Worm (Caenorhabditis elegans) whole organism, L1 larva: Measurements from ENCODE around the gene T28D6.5.

ENCODE experiments used
- C04F5.9 ChIP-seq: sonication (generic microtip); optimal IDR thresholded peaks from 2 replicates; lab custom pipeline; 2016; ENCODE audit warnings: missing genetic modification characterization, missing compliant biosample characterization
- C16A3.4 ChIP-seq: fragments of 150-350 bp; optimal IDR thresholded peaks from 2 replicates; lab custom pipeline; 2014; ENCODE audit warnings: missing biosample characterization, missing genetic modification characterization
- aha-1 ChIP-seq: fragments of 150-350 bp; optimal IDR thresholded peaks from 2 replicates; lab custom pipeline; 2014; ENCODE audit warnings: missing biosample characterization, missing genetic modification characterization
- alr-1 ChIP-seq: fragments of 200-800 bp; sonication (Bioruptor generic); optimal IDR thresholded peaks from 2 replicates; lab custom pipeline; 2018; ENCODE audit warnings: borderline replicate concordance, mild to moderate bottlenecking, missing genetic modification characterization, missing compliant biosample characterization
- blmp-1 ChIP-seq: fragments of 150-350 bp; optimal IDR thresholded peaks from 2 replicates; lab custom pipeline; 2014; ENCODE audit warnings: missing biosample characterization, missing genetic modification characterization
- ceh-8 ChIP-seq: fragments of 200-800 bp; sonication (Bioruptor generic); optimal IDR thresholded peaks from 2 replicates; lab custom pipeline; 2018; ENCODE audit warnings: mild to moderate bottlenecking, missing genetic modification characterization, moderate library complexity, missing compliant biosample characterization
- ceh-88 ChIP-seq: fragments of 200-800 bp; sonication (Bioruptor generic); IDR thresholded peaks from 2 replicates; pipeline ENCODE4 v1.3.6; 2022; ENCODE audit warnings: missing genetic modification characterization, missing compliant biosample characterization
- ces-1 ChIP-seq: fragments of 150-350 bp; optimal IDR thresholded peaks from 2 replicates; lab custom pipeline; 2014; ENCODE audit warnings: missing biosample characterization, missing genetic modification reagents, missing genetic modification characterization
- dsc-1 ChIP-seq: sonication (generic microtip); optimal IDR thresholded peaks from 2 replicates; lab custom pipeline; 2016; ENCODE audit warnings: mild to moderate bottlenecking, missing genetic modification characterization, missing compliant biosample characterization
- efl-1 ChIP-seq, 4 experiments: fragments of 150-350 bp; optimal IDR thresholded peaks in 3 of 4; peaks in 1 of 4; 1 replicate in 1 of 4; 2 replicates in 3 of 4; lab custom pipeline; 2014; ENCODE audit warnings: missing biosample characterization in 2 of 4, missing genetic modification characterization in 2 of 4, missing genetic modification reagents in 2 of 4
- efl-3 ChIP-seq: fragments of 200-800 bp; sonication (Bioruptor generic); optimal IDR thresholded peaks from 2 replicates; lab custom pipeline; 2018; ENCODE audit warnings: mild to moderate bottlenecking, missing genetic modification characterization, missing compliant biosample characterization
- egl-27 ChIP-seq, 2 experiments: fragments of 150-350 bp in 1 of 2; sonication (generic microtip); optimal IDR thresholded peaks; 3 replicates each; lab custom pipeline; 2017 to 2018; ENCODE audit warnings: missing biosample characterization in 2 of 2, missing genetic modification characterization in 2 of 2, missing genetic modification reagents in 2 of 2
- elt-2 ChIP-seq: sonication (generic microtip); optimal IDR thresholded peaks from 2 replicates; lab custom pipeline; 2016; ENCODE audit warnings: missing genetic modification characterization, mild to moderate bottlenecking, inconsistent platforms, missing compliant biosample characterization, missing genetic modification reagents
- elt-3 ChIP-seq, 6 experiments: fragments of 150-350 bp in 1 of 6; sonication (generic microtip); optimal IDR thresholded peaks; 2 replicates each; lab custom pipeline; 2017 to 2018; ENCODE audit warnings: missing biosample characterization in 6 of 6, missing genetic modification characterization in 6 of 6, inconsistent platforms in 1 of 6
- fkh-10 ChIP-seq: sonication (generic microtip); optimal IDR thresholded peaks from 2 replicates; lab custom pipeline; 2017; ENCODE audit warnings: missing biosample characterization, missing genetic modification reagents, missing genetic modification characterization
- fkh-4 ChIP-seq: sonication (generic microtip); optimal IDR thresholded peaks from 2 replicates; lab custom pipeline; 2016; ENCODE audit warnings: missing compliant biosample characterization, missing genetic modification characterization, borderline replicate concordance
- fkh-8 ChIP-seq: sonication (generic microtip); optimal IDR thresholded peaks from 2 replicates; lab custom pipeline; 2016; ENCODE audit warnings: mild to moderate bottlenecking, missing genetic modification characterization, missing compliant biosample characterization
- grh-1 ChIP-seq: fragments of 200-800 bp; sonication (Bioruptor generic); IDR thresholded peaks from 2 replicates; pipeline ENCODE4 v1.3.6; 2022; ENCODE audit warnings: missing genetic modification reagents, missing genetic modification characterization, missing compliant biosample characterization
- hlh-17 ChIP-seq: fragments of 200-800 bp; sonication (Bioruptor generic); optimal IDR thresholded peaks from 2 replicates; lab custom pipeline; 2018; ENCODE audit warnings: missing genetic modification characterization, mild to moderate bottlenecking, missing compliant biosample characterization, moderate library complexity, borderline replicate concordance
- hlh-4 ChIP-seq: sonication (generic microtip); optimal IDR thresholded peaks from 2 replicates; lab custom pipeline; 2016; ENCODE audit warnings: mild to moderate bottlenecking, missing genetic modification characterization, missing compliant biosample characterization
- hpl-2 ChIP-seq: fragments of 150-350 bp; optimal IDR thresholded peaks from 2 replicates; lab custom pipeline; 2014; ENCODE audit warnings: missing biosample characterization, missing genetic modification reagents, missing genetic modification characterization
- isw-1 ChIP-seq: fragments of 200-800 bp; sonication (Bioruptor generic); IDR thresholded peaks from 2 replicates; pipeline ENCODE4 v1.3.6; 2022; ENCODE audit warnings: missing genetic modification characterization, missing compliant biosample characterization
- lin-13 ChIP-seq: fragments of 150-350 bp; optimal IDR thresholded peaks from 2 replicates; lab custom pipeline; 2014; ENCODE audit warnings: missing biosample characterization, missing genetic modification reagents, missing genetic modification characterization
- lin-15B ChIP-seq: fragments of 150-350 bp; sonication (generic microtip); optimal IDR thresholded peaks from 3 replicates; lab custom pipeline; 2014; ENCODE audit warnings: missing biosample characterization, missing genetic modification characterization
- lin-35 ChIP-seq, 2 experiments: fragments of 150-350 bp; optimal IDR thresholded peaks; 2 replicates each; lab custom pipeline; 2014; ENCODE audit warnings: missing biosample characterization in 2 of 2, missing genetic modification characterization in 2 of 2, missing genetic modification reagents in 2 of 2
- lsy-2 ChIP-seq, 2 experiments: fragments of 150-350 bp; optimal IDR thresholded peaks; 2 replicates each; lab custom pipeline; 2014; ENCODE audit warnings: missing biosample characterization in 2 of 2, missing genetic modification characterization in 2 of 2
- mab-9 ChIP-seq: fragments of 200-800 bp; sonication (Bioruptor generic); IDR thresholded peaks from 2 replicates; pipeline ENCODE4 v1.3.6; 2022; ENCODE audit warnings: missing genetic modification reagents, missing genetic modification characterization, missing compliant biosample characterization
- mdl-1 ChIP-seq, 2 experiments: fragments of 150-350 bp; optimal IDR thresholded peaks; 2 replicates each; lab custom pipeline; 2014 to 2017; ENCODE audit warnings: missing biosample characterization in 2 of 2, missing genetic modification characterization in 2 of 2, inconsistent platforms in 1 of 2
- mep-1 ChIP-seq: fragments of 150-350 bp; optimal IDR thresholded peaks from 2 replicates; lab custom pipeline; 2014; ENCODE audit warnings: missing biosample characterization, missing genetic modification characterization
- nhr-11 ChIP-seq: fragments of 150-350 bp; optimal IDR thresholded peaks from 2 replicates; lab custom pipeline; 2014; ENCODE audit warnings: missing biosample characterization, missing genetic modification characterization
- nhr-20 ChIP-seq: sonication (generic microtip); optimal IDR thresholded peaks from 2 replicates; lab custom pipeline; 2016; ENCODE audit warnings: mild to moderate bottlenecking, missing genetic modification characterization, missing compliant biosample characterization
- nhr-237 ChIP-seq: fragments of 150-350 bp; optimal IDR thresholded peaks from 2 replicates; lab custom pipeline; 2014; ENCODE audit warnings: missing biosample characterization, missing genetic modification characterization
- nhr-28 ChIP-seq: fragments of 150-350 bp; optimal IDR thresholded peaks from 2 replicates; lab custom pipeline; 2014; ENCODE audit warnings: missing biosample characterization, missing genetic modification characterization
- nhr-47 ChIP-seq: sonication (generic microtip); optimal IDR thresholded peaks from 2 replicates; lab custom pipeline; 2016; ENCODE audit warnings: mild to moderate bottlenecking, missing genetic modification characterization, moderate library complexity, missing compliant biosample characterization
- nhr-76 ChIP-seq: sonication (generic microtip); optimal IDR thresholded peaks from 2 replicates; lab custom pipeline; 2017; ENCODE audit warnings: missing biosample characterization, missing genetic modification characterization
- nhr-85 ChIP-seq: sonication (generic microtip); peaks from one replicate; lab custom pipeline; 2016; ENCODE audit warnings: missing genetic modification characterization, inconsistent platforms, missing compliant biosample characterization
- pax-3 ChIP-seq: fragments of 200-800 bp; sonication (Bioruptor generic); optimal IDR thresholded peaks from 2 replicates; lab custom pipeline; 2018; ENCODE audit warnings: mild to moderate bottlenecking, missing genetic modification characterization, moderate library complexity, missing compliant biosample characterization
- skn-1 ChIP-seq: fragments of 150-350 bp; optimal IDR thresholded peaks from 2 replicates; lab custom pipeline; 2014; ENCODE audit warnings: missing biosample characterization, missing genetic modification characterization
- snpc-4 ChIP-seq: fragments of 150-350 bp; optimal IDR thresholded peaks from 2 replicates; lab custom pipeline; 2014; ENCODE audit warnings: missing biosample characterization, missing genetic modification characterization
- sox-4 ChIP-seq: sonication (generic microtip); optimal IDR thresholded peaks from 2 replicates; lab custom pipeline; 2016; ENCODE audit warnings: missing genetic modification characterization, missing compliant biosample characterization
- sptf-1 ChIP-seq: fragments of 150-350 bp; optimal IDR thresholded peaks from 2 replicates; lab custom pipeline; 2014; ENCODE audit warnings: missing biosample characterization, missing genetic modification characterization
- swsn-7 ChIP-seq: sonication (generic microtip); optimal IDR thresholded peaks from 2 replicates; lab custom pipeline; 2016; ENCODE audit warnings: missing genetic modification characterization, missing compliant biosample characterization
- tbx-2 ChIP-seq: sonication (generic microtip); optimal IDR thresholded peaks from 2 replicates; lab custom pipeline; 2016; ENCODE audit warnings: missing genetic modification characterization, missing compliant biosample characterization
- unc-98 ChIP-seq: fragments of 200-800 bp; sonication (Bioruptor generic); IDR thresholded peaks from 2 replicates; pipeline ENCODE4 v1.3.6; 2022; ENCODE audit warnings: missing genetic modification characterization, missing compliant biosample characterization
- vab-15 ChIP-seq: sonication (generic microtip); optimal IDR thresholded peaks from 2 replicates; lab custom pipeline; 2017; ENCODE audit warnings: missing genotype, mild to moderate bottlenecking, missing genetic modification characterization, missing compliant biosample characterization
- zag-1 ChIP-seq: fragments of 150-350 bp; optimal IDR thresholded peaks from 2 replicates; lab custom pipeline; 2014; ENCODE audit warnings: missing biosample characterization, missing genetic modification characterization
- zip-4 ChIP-seq: fragments of 200-800 bp; sonication (Bioruptor generic); optimal IDR thresholded peaks from 2 replicates; lab custom pipeline; 2018; ENCODE audit warnings: mild to moderate bottlenecking, missing genetic modification characterization, moderate library complexity, missing compliant biosample characterization
- ztf-11 ChIP-seq, 2 experiments: sonication (generic microtip); optimal IDR thresholded peaks; 2 replicates each; lab custom pipeline; 2016 to 2017; ENCODE audit warnings: missing genetic modification characterization in 2 of 2, missing biosample characterization in 1 of 2, missing compliant biosample characterization in 1 of 2

The T28D6.5 gene

ce11 chrIII:11289876-11290275, 43.6 kb upstream of the T28D6.5 start:
- TF ChIP-seq nhr-20 (tag; lab: Kevin White, UChicago) (no peak), alr-1 (tag; lab: Kevin White, UChicago) (no peak), zip-4 (no peak), hpl-2 (GFP tag; lab: Kevin White, UChicago) (no peak), fkh-4 (tag; lab: Kevin White, UChicago) (no peak), efl-1 (optimal IDR thresholded peaks at IDR 0.05; lab: Kevin White, UChicago) (no peak), efl-1 (GFP tag; optimal IDR thresholded peaks at IDR 0.05 in 1 of 2; lab: Kevin White, UChicago) (no peak), sptf-1 (tag; lab: Kevin White, UChicago) (no peak), elt-3 (tag; optimal IDR thresholded peaks at IDR 0.05; lab: Kevin White, UChicago) (no peak), nhr-11 (tag; lab: Kevin White, UChicago) (no peak), nhr-76 (tag; lab: Kevin White, UChicago) (no peak), ces-1 (GFP tag; lab: Kevin White, UChicago) (no peak), mep-1 (tag; lab: Kevin White, UChicago) (no peak), swsn-7 (tag; lab: Kevin White, UChicago) (no peak)
- TF ChIP-seq, all 84 proteins: peak for 0

DNA sequence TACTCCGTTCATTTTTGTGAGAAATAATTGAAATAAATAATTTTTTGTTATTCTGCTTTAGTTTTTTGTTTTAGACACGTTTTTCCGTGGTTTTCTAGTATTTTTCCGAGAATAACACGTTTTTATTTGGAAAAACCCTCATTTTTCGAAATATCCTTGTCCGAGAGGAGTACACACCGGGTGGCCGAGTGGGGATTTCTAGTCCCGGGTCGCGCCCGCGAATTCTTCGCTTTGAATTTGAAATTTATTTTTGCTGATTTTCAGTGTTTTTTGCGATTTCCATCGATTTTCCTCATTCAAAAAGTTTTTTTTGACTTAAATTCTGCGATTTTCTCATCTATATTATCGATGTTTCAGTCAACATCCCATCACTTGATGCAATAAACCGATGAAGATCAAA, 42.9 kb upstream of the T28D6.5 start, which contains the start of the genes gly-9, mib-1 and smc-3:
TSS of gene gly-9 (minus strand) at position 27 of the 400 bp plus-strand sequence.
TSS of gene mib-1 (minus strand) at position 123 of the 400 bp plus-strand sequence.
TSS of gene smc-3 (plus strand) at position 351 of the 400 bp plus-strand sequence.
- TF ChIP-seq mdl-1 (tag; optimal IDR thresholded peaks at IDR 0.05; lab: Kevin White, UChicago) (peak in 1 of 2 experiments; percentile 51), mab-9 (GFP tag; lab: Robert Waterston, UW) (peak; percentile 73), hlh-4 (tag; lab: Kevin White, UChicago) (peak; percentile 33), nhr-28 (no peak), skn-1 (tag; lab: Kevin White, UChicago) (peak; percentile 79), C04F5.9 (peak; percentile 75), efl-3 (GFP tag; lab: Kevin White, UChicago) (peak; percentile 26), blmp-1 (tag; lab: Kevin White, UChicago) (peak; percentile 51), fkh-10 (GFP tag; lab: Kevin White, UChicago) (no peak), efl-1 (optimal IDR thresholded peaks at IDR 0.05; lab: Kevin White, UChicago) (peak; percentile 82 to 89), efl-1 (GFP tag; optimal IDR thresholded peaks at IDR 0.05 in 1 of 2; lab: Kevin White, UChicago) (peak; percentile 91 to 98), fkh-8 (tag; lab: Kevin White, UChicago) (peak; percentile 82), tbx-2 (tag; lab: Kevin White, UChicago) (peak; percentile 92), nhr-20 (tag; lab: Kevin White, UChicago) (peak; percentile 83), snpc-4 (tag; lab: Kevin White, UChicago) (peak; percentile 66), vab-15 (tag; lab: Kevin White, UChicago) (peak; percentile 59), dsc-1 (tag; lab: Kevin White, UChicago) (peak; percentile 89), egl-27 (tag; optimal IDR thresholded peaks at IDR 0.05; lab: Kevin White, UChicago) (no peak), aha-1 (tag; lab: Kevin White, UChicago) (no peak), elt-3 (tag; optimal IDR thresholded peaks at IDR 0.05; lab: Kevin White, UChicago) (peak in 1 of 6 experiments; percentile 36), nhr-76 (tag; lab: Kevin White, UChicago) (no peak), lin-35 (GFP tag; optimal IDR thresholded peaks at IDR 0.05; lab: Kevin White, UChicago) (peak; percentile 90 to 91), lin-15B (tag; lab: Kevin White, UChicago) (peak; percentile 70), swsn-7 (tag; lab: Kevin White, UChicago) (peak; percentile 81), isw-1 (GFP tag; lab: Robert Waterston, UW) (peak; percentile 73), nhr-237 (tag; lab: Kevin White, UChicago) (no peak), ceh-8 (peak; percentile 29), nhr-47 (tag; lab: Kevin White, UChicago) (peak; percentile 90), lin-13 (GFP tag; lab: Kevin White, UChicago) (peak; percentile 76), ces-1 (GFP tag; lab: Kevin White, UChicago) (no peak), elt-2 (tag; lab: Kevin White, UChicago) (peak; percentile 45), ztf-11 (tag; optimal IDR thresholded peaks at IDR 0.05; lab: Kevin White, UChicago) (peak in 1 of 2 experiments; percentile 96), unc-98 (GFP tag; lab: Robert Waterston, UW) (peak; percentile 85), nhr-85 (tag; lab: Kevin White, UChicago) (peak; percentile 94), sox-4 (tag; lab: Kevin White, UChicago) (peak; percentile 89), lsy-2 (tag; optimal IDR thresholded peaks at IDR 0.05; lab: Kevin White, UChicago) (peak; percentile 77 to 78), hlh-17 (GFP tag; lab: Kevin White, UChicago) (no peak), C16A3.4 (peak; percentile 9), grh-1 (GFP tag; lab: Robert Waterston, UW) (no peak), ceh-88 (GFP tag; lab: Robert Waterston, UW) (peak; percentile 50; the same call in 1 of the 2 replicates), pax-3 (tag; lab: Kevin White, UChicago) (peak; percentile 90), fkh-4 (tag; lab: Kevin White, UChicago) (peak; percentile 96), zag-1 (tag; lab: Kevin White, UChicago) (no peak)
